Worm (Caenorhabditis elegans) whole organism, midembryonic: ENCODE data around the gene C08F8.9.

Experiments used
- T22C8.4 ChIP-seq: fragments of 200-800 bp; sonication (Bioruptor generic); IDR thresholded peaks from 2 replicates; pipeline ENCODE4 v1.3.6; 2022; ENCODE audit warnings: missing genetic modification characterization, missing compliant biosample characterization
- cog-1 ChIP-seq: sonication (generic microtip); optimal IDR thresholded peaks from 2 replicates; lab custom pipeline; 2016; ENCODE audit warnings: missing genetic modification characterization, missing compliant biosample characterization
- flt-1 ChIP-seq: fragments of 200-800 bp; sonication (Bioruptor generic); IDR thresholded peaks from 2 replicates; pipeline ENCODE4 v1.3.6; 2022; ENCODE audit warnings: missing genetic modification characterization, missing compliant biosample characterization
- klf-2 ChIP-seq: fragments of 200-800 bp; sonication (Bioruptor generic); conservative IDR thresholded peaks from 2 replicates; pipeline ENCODE4 v1.3.6; 2022; ENCODE audit warnings: missing genetic modification reagents, missing genetic modification characterization, missing compliant biosample characterization
- ref-1 ChIP-seq: fragments of 200-800 bp; sonication (Bioruptor generic); conservative IDR thresholded peaks from 2 replicates; pipeline ENCODE4 v1.3.6; 2022; ENCODE audit warnings: missing genetic modification reagents, missing genetic modification characterization, missing compliant biosample characterization
- tab-1 ChIP-seq: fragments of 200-800 bp; sonication (Bioruptor generic); IDR thresholded peaks from 2 replicates; pipeline ENCODE4 v1.3.6; 2022; ENCODE audit warnings: missing genetic modification characterization, missing compliant biosample characterization
- ztf-29 ChIP-seq: fragments of 200-800 bp; sonication (Bioruptor generic); IDR thresholded peaks from 2 replicates; pipeline ENCODE4 v1.3.6; 2022; ENCODE audit warnings: missing genetic modification reagents, missing genetic modification characterization, missing compliant biosample characterization

ce11 chrIV:11212978-11213377 lies 34.6 kb upstream of the C08F8.9 start:
- no peak for TF ChIP-seq flt-1 (GFP tag; lab: Robert Waterston, UW)
- no peak for TF ChIP-seq T22C8.4 (GFP tag; lab: Robert Waterston, UW)
- no peak for TF ChIP-seq ref-1 (GFP tag; lab: Robert Waterston, UW)
- no peak for TF ChIP-seq ztf-29
- no peak for TF ChIP-seq cog-1 (tag; lab: Kevin White, UChicago)
- no peak for TF ChIP-seq klf-2 (GFP tag; lab: Robert Waterston, UW)
- TF ChIP-seq tab-1 (GFP tag; lab: Robert Waterston, UW) = no peak
